Worm (Caenorhabditis elegans) whole organism, L1 larva: ENCODE data around the gene dhs-18.

ENCODE experiments used
- ama-1 ChIP-seq: fragments of 150-350 bp; optimal IDR thresholded peaks from 2 replicates; lab custom pipeline; 2014
- ceh-82 ChIP-seq, 3 experiments: fragments of 150-350 bp in 1 of 3; sonication (generic microtip) in 2 of 3; optimal IDR thresholded peaks; 2 replicates each; lab custom pipeline; 2014 to 2017; ENCODE audit warnings: missing biosample characterization in 3 of 3, missing genetic modification characterization in 3 of 3
- ces-1 ChIP-seq: fragments of 150-350 bp; optimal IDR thresholded peaks from 2 replicates; lab custom pipeline; 2014; ENCODE audit warnings: missing biosample characterization, missing genetic modification reagents, missing genetic modification characterization
- lin-15B ChIP-seq: fragments of 150-350 bp; sonication (generic microtip); optimal IDR thresholded peaks from 3 replicates; lab custom pipeline; 2014; ENCODE audit warnings: missing biosample characterization, missing genetic modification characterization
- mef-2 ChIP-seq: fragments of 150-350 bp; optimal IDR thresholded peaks from 2 replicates; lab custom pipeline; 2014; ENCODE audit warnings: missing biosample characterization, missing genetic modification characterization
- mep-1 ChIP-seq: fragments of 150-350 bp; optimal IDR thresholded peaks from 2 replicates; lab custom pipeline; 2014; ENCODE audit warnings: missing biosample characterization, missing genetic modification characterization
- nhr-90 ChIP-seq: sonication (generic microtip); optimal IDR thresholded peaks from 2 replicates; lab custom pipeline; 2016; ENCODE audit warnings: mild to moderate bottlenecking, missing genetic modification characterization, missing compliant biosample characterization; ENCODE audit not compliant: poor library complexity
- pqm-1 ChIP-seq: sonication (generic microtip); optimal IDR thresholded peaks from 3 replicates; lab custom pipeline; 2017; ENCODE audit warnings: missing biosample characterization, missing genetic modification characterization
- rnt-1 ChIP-seq: sonication (generic microtip); optimal IDR thresholded peaks from 2 replicates; lab custom pipeline; 2016; ENCODE audit warnings: mild to moderate bottlenecking, missing genetic modification characterization, moderate library complexity, missing compliant biosample characterization
- sptf-1 ChIP-seq: fragments of 150-350 bp; optimal IDR thresholded peaks from 2 replicates; lab custom pipeline; 2014; ENCODE audit warnings: missing biosample characterization, missing genetic modification characterization
- unc-62 ChIP-seq: fragments of 150-350 bp; optimal IDR thresholded peaks from 2 replicates; lab custom pipeline; 2014; ENCODE audit warnings: missing biosample characterization, missing genetic modification reagents, missing genetic modification characterization
- zag-1 ChIP-seq: fragments of 150-350 bp; optimal IDR thresholded peaks from 2 replicates; lab custom pipeline; 2014; ENCODE audit warnings: missing biosample characterization, missing genetic modification characterization
- ztf-4 ChIP-seq: fragments of 150-350 bp; optimal IDR thresholded peaks from 2 replicates; lab custom pipeline; 2014; ENCODE audit warnings: missing biosample characterization, missing genetic modification characterization

ce11 chrV:11002434-11002833, 44.2 kb downstream of the dhs-18 start, which contains the start of gene F53B7.4:
- no peak for TF ChIP-seq ceh-82 (tag; optimal IDR thresholded peaks at IDR 0.05; lab: Kevin White, UChicago)
- TF ChIP-seq unc-62 (GFP tag; lab: Kevin White, UChicago): no peak
- TF ChIP-seq pqm-1: no peak
- TF ChIP-seq zag-1 (tag; lab: Kevin White, UChicago): no peak
- no peak for TF ChIP-seq sptf-1 (tag; lab: Kevin White, UChicago)
- no peak for TF ChIP-seq mep-1 (tag; lab: Kevin White, UChicago)
- TF ChIP-seq lin-15B (tag; lab: Kevin White, UChicago): no peak
- TF ChIP-seq ces-1 (GFP tag; lab: Kevin White, UChicago): no peak
- no peak for TF ChIP-seq ztf-4 (tag; lab: Kevin White, UChicago)
- no peak for TF ChIP-seq rnt-1 (tag; lab: Kevin White, UChicago)
- no peak for TF ChIP-seq ama-1 (lab: Kevin White, UChicago)
- no peak for TF ChIP-seq nhr-90
- TF ChIP-seq mef-2 (tag; lab: Kevin White, UChicago): no peak
